Fruit fly (Drosophila melanogaster): Measurements from ENCODE around the gene CG43638.

CG43638 gene

DNA sequence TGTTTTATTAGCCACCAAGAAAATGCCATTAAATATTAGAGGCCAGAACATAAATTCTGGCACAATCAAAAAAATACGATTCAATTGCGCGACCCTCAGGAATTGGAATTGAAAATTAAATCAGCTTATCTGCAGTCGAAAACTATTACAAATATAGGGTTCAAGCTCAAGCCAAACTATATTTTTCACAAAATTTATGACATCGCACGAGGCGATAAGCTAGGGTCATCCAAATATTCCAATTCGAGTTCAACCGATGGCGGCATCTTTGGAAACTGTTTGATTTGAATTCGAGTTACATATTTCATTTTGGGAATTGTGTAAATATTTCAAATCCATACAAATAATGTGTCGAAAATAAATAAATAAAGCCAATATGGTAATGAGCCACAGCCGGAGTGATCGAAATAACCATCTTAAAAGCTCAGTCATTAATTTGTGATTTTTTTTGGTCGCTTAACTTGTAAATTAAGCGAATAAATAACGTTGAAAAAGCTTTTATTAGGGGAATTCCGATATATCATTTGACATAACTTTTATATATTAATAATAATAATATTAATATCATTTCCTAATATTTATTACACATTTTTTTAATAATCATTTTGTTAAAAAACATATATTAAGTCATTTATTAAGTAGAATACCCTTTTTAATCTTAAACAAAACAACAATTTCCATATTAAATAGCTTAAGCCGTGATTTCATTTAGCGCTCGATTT, 40.8 kb downstream of the CG43638 start:
- TF ChIP-seq sage (GFP tag; optimal IDR thresholded peaks at IDR 0.05) (no peak), fru (GFP tag; optimal IDR thresholded peaks at IDR 0.05) (no peak)

DNA sequence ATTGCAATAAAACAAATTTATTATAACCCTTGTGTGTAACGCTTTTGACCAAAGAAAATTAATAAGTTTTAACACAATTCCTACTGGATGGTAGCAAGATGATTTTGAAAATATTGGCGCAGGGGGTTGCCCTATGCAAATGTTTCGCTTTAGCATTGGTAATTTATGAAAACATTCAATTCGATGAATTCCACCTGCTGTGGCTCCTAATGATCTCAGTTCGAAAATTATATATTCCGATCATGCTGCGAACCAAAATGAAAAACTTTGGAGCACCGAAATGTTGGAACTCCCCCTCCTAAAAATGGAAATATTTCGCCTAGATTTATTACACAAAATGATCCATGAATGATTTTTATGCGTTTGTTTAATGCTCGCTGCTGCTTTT, 41.3 kb downstream of the CG43638 start:
- no peak for TF ChIP-seq N (GFP tag; optimal IDR thresholded peaks at IDR 0.05)
- TF ChIP-seq br (GFP tag; optimal IDR thresholded peaks at IDR 0.05): no peak
- TF ChIP-seq Vsx2 (GFP tag; optimal IDR thresholded peaks at IDR 0.05; ENCODE audit: partially characterized antibody): no peak
- no peak for TF ChIP-seq Myc (optimal IDR thresholded peaks at IDR 0.05)
- TF ChIP-seq foxo (GFP tag; optimal IDR thresholded peaks at IDR 0.05): no peak
- TF ChIP-seq Sp1 (GFP tag; optimal IDR thresholded peaks at IDR 0.05): no peak
- TF ChIP-seq lola (GFP tag; optimal IDR thresholded peaks at IDR 0.05): no peak
- TF ChIP-seq ey (GFP tag; optimal IDR thresholded peaks at IDR 0.05): no peak
- TF ChIP-seq CG32264 (GFP tag; optimal IDR thresholded peaks at IDR 0.05): no peak
- no peak for TF ChIP-seq rgr (GFP tag; optimal IDR thresholded peaks at IDR 0.05)

- TF ChIP-seq Myc (optimal IDR thresholded peaks at IDR 0.05): no peak
- no peak for TF ChIP-seq CG32264 (GFP tag; optimal IDR thresholded peaks at IDR 0.05)
- no peak for TF ChIP-seq psq (GFP tag; optimal IDR thresholded peaks at IDR 0.05)
- no peak for TF ChIP-seq CG9705 (GFP tag; optimal IDR thresholded peaks at IDR 0.05)
- TF ChIP-seq h (GFP tag; optimal IDR thresholded peaks at IDR 0.05): no peak
- no peak for TF ChIP-seq lola (GFP tag; optimal IDR thresholded peaks at IDR 0.05)
- TF ChIP-seq Dif (GFP tag; optimal IDR thresholded peaks at IDR 0.05; ENCODE audit: partially characterized antibody): no peak
Observed at dm6 chr3L:12088326-12088725, 43.9 kb downstream of the CG43638 start, which contains the start of gene CG17154. Gene CG17154 (plus strand): TSS chr3L:12088626.

DNA sequence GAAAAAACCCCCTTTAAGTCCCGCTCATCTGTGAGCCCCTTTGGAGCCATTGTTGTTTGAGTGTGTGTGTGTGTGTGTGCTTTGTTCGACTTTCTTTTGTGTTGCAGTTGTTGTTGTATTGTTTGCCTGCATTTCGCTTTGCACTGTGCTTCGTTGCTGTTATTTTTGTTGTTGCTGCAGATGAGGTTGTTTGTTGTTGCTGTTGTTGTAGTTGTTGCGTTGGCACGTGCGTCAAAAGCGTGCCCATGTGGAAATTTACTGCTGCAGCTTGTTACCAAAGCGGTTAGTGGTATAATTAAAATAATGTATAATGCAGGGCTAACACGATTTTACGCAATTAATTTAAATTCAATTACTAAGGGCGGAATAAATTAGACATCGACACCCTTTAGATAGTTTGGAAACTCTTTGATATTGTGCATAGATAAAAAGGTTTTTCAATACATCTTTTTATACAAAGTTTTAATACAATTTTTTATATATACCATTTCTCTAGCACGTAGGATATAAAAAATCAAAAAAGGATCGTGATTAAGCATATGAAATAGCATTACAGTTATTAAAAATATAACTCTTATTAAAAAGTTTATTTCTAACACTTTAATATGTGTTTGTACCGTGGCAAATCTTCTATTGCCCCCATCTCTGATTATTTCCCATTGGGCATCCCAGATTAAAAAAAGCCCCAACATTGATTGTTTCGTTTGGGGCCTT, 46.0 kb downstream of the CG43638 start:
- TF ChIP-seq dmrt93B (GFP tag; optimal IDR thresholded peaks at IDR 0.05) (peak; percentile 33), fru (GFP tag; optimal IDR thresholded peaks at IDR 0.05) (peak; percentile 4), ey (GFP tag; optimal IDR thresholded peaks at IDR 0.05) (peak; percentile 16), h (GFP tag; optimal IDR thresholded peaks at IDR 0.05) (peak; percentile 25), HLH106 (tag; optimal IDR thresholded peaks at IDR 0.05) (peak; percentile 38), Hr83 (GFP tag; optimal IDR thresholded peaks at IDR 0.05; ENCODE audit: poor library complexity, severe bottlenecking) (no peak), psq (GFP tag; optimal IDR thresholded peaks at IDR 0.05) (peak; percentile 90), sage (GFP tag; optimal IDR thresholded peaks at IDR 0.05) (no peak), OdsH (GFP tag; optimal IDR thresholded peaks at IDR 0.05) (peak; percentile 9), Sp1 (GFP tag; optimal IDR thresholded peaks at IDR 0.05) (peak; percentile 49), Rel (GFP tag; optimal IDR thresholded peaks at IDR 0.05) (no peak), Rel (tag; optimal IDR thresholded peaks at IDR 0.05) (peak; percentile 89), dl (GFP tag; optimal IDR thresholded peaks at IDR 0.05; ENCODE audit: insufficient read depth in 1 of 2, partially characterized antibody in 2 of 2) (no peak), Hnf4 (GFP tag; optimal IDR thresholded peaks at IDR 0.05) (no peak), foxo (GFP tag; optimal IDR thresholded peaks at IDR 0.05) (peak in 1 of 2 experiments; percentile 23), brk (GFP tag; optimal IDR thresholded peaks at IDR 0.05) (no peak), rgr (GFP tag; optimal IDR thresholded peaks at IDR 0.05) (peak; percentile 25), Vsx2 (GFP tag; optimal IDR thresholded peaks at IDR 0.05; ENCODE audit: partially characterized antibody) (no peak), woc (GFP tag; optimal IDR thresholded peaks at IDR 0.05) (peak; percentile 3)

DNA sequence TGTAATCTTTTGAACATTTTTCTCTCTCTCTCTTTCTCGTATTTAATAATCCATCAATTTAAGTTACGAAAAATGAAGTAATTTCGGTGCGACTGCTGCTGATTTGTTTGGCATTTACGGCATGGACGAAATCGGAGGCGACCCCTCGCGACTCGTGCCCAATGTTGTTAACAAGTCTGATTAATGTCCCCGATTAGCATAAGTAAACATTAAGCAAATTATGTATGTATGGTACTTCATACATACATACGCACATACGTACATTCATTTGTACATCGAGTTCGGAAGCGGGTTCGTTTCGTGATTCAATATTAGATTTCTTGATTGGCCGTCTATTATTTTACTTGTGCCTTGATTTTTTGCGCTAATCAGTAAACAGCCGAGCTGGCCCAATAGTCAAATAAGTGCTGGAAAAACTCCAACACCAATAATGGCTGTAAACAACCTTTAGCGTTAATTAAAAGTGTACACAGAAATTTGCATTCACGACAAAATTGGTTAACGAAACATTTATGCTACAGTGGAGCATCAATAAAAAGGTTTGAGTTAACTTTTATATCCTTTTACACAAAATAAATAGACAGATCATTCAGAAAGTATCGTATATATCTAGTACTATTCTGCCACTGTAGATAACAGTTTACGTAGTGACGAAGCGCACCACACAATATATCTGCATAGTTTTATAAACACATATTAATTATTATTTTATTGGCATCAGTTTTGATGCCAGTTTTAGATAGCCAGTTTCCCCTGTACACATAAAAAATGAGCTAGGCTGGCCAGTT, 46.7 kb downstream of the CG43638 start:
- TF ChIP-seq dsf (GFP tag; optimal IDR thresholded peaks at IDR 0.05; ENCODE audit: borderline replicate concordance) (no peak), tai (GFP tag; optimal IDR thresholded peaks at IDR 0.05) (peak; percentile 39), Mio (GFP tag; optimal IDR thresholded peaks at IDR 0.05) (no peak), brk (GFP tag; optimal IDR thresholded peaks at IDR 0.05) (no peak), Dfd (GFP tag; optimal IDR thresholded peaks at IDR 0.05) (no peak), Myc (optimal IDR thresholded peaks at IDR 0.05) (no peak), CrebA (GFP tag; optimal IDR thresholded peaks at IDR 0.05; ENCODE audit: borderline replicate concordance) (no peak), foxo (GFP tag; optimal IDR thresholded peaks at IDR 0.05) (peak in 1 of 2 experiments; percentile 13), usp (GFP tag; optimal IDR thresholded peaks at IDR 0.05) (no peak), Rel (GFP tag; optimal IDR thresholded peaks at IDR 0.05) (no peak), Rel (tag; optimal IDR thresholded peaks at IDR 0.05) (peak; percentile 44), sv (GFP tag; optimal IDR thresholded peaks at IDR 0.05) (peak; percentile 56), HLH106 (tag; optimal IDR thresholded peaks at IDR 0.05) (peak; percentile 38), rgr (GFP tag; optimal IDR thresholded peaks at IDR 0.05) (peak; percentile 7), dl (GFP tag; optimal IDR thresholded peaks at IDR 0.05; ENCODE audit: insufficient read depth in 1 of 2, partially characterized antibody in 2 of 2) (no peak), lola (GFP tag; optimal IDR thresholded peaks at IDR 0.05) (no peak)

Measured in whole organism, wandering third instar larva.